Fruit fly (Drosophila melanogaster): Measurements from ENCODE around the gene pod1.

dm6 chrX:6859245-6859644 is 55.8 kb downstream of the pod1 start:
- no peak for TF ChIP-seq psq (optimal IDR thresholded peaks at IDR 0.05)
- no peak for TF ChIP-seq usp (GFP tag; optimal IDR thresholded peaks at IDR 0.05)
- TF ChIP-seq Dll (optimal IDR thresholded peaks at IDR 0.05) = no peak
- no peak for TF ChIP-seq pan (optimal IDR thresholded peaks at IDR 0.05)
- no peak for TF ChIP-seq CG8478 (optimal IDR thresholded peaks at IDR 0.05)
